Worm (Caenorhabditis elegans): ENCODE data around the gene F19C7.3.

DNA sequence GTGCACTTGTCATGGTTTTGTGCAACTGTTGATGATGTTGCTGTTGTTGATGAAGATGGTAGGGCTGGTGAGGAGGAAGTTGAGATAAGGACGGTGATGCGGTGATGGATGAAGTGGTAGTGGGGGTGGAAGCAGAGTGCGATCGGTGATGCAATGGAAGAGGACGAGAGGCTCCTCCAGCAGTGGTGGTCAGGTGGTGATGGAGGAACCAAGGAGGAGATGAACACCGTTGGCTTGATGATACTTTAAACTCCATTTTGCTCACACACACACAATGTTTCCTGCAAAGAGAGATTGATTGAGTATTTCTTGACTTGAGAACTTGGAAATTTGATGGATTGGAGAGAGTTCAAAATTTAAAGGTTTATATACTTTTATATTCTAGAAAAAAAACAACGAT is 40.9 kb downstream of the F19C7.3 start, which contains the start of gene F19C7.8:
- TF ChIP-seq zim-3 (tag; optimal IDR thresholded peaks at IDR 0.05) (no peak), ceh-79 (tag; optimal IDR thresholded peaks at IDR 0.05) (no peak), Y53F4B.3 (GFP tag; IDR thresholded peaks at IDR 0.05) (no peak), dpl-1 (GFP tag; optimal IDR thresholded peaks at IDR 0.05) (no peak), Y79H2A.3 (GFP tag; conservative IDR thresholded peaks at IDR 0.05) (no peak), atf-7 (tag; optimal IDR thresholded peaks at IDR 0.05) (no peak), F49E8.2 (tag; optimal IDR thresholded peaks at IDR 0.05; ENCODE audit: insufficient read depth) (no peak), madf-6 (GFP tag; IDR thresholded peaks at IDR 0.05) (no peak), ceh-27 (GFP tag; optimal IDR thresholded peaks at IDR 0.05) (no peak), cebp-2 (GFP tag; IDR thresholded peaks at IDR 0.05) (no peak), bed-2 (GFP tag; IDR thresholded peaks at IDR 0.05) (no peak), F10E7.11 (tag; optimal IDR thresholded peaks at IDR 0.05) (no peak), lsl-1 (GFP tag; optimal IDR thresholded peaks at IDR 0.05) (no peak)

All from whole organism, young adult.